Fruit fly (Drosophila melanogaster): ENCODE results near the gene Afti.

The Afti gene

DNA sequence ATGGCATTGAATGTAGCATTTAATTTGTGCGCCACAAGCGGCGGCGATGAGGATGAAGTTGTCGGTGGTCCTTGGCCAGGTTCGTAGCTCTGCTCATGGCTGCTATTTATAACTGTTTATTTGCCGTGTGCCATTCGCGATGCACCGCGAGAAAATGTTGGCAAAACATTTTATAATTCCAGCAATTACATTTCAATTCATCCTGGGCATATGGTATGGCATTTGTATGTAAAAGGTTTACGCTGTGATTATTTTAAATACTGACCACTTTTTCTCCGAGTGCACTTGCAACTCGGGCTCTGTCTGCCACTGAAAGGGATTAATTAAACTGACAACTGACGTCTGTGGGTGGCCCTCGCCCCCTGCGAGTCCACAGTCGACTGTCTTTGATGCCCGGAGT lies 30.1 kb upstream of the Afti start (continued):
- TF ChIP-seq Kr (GFP tag; optimal IDR thresholded peaks at IDR 0.05) (no peak), fd3F (GFP tag; optimal IDR thresholded peaks at IDR 0.05) (no peak), CG12769 (tag; optimal IDR thresholded peaks at IDR 0.05) (peak; percentile 62), Gsc (GFP tag; IDR thresholded peaks at IDR 0.05) (no peak), CG15073 (GFP tag; optimal IDR thresholded peaks at IDR 0.05) (no peak), sisA (GFP tag; IDR thresholded peaks at IDR 0.05) (peak; percentile 56), sim (GFP tag; IDR thresholded peaks at IDR 0.05) (no peak), CG34376 (GFP tag; optimal IDR thresholded peaks at IDR 0.05) (no peak), Jarid2 (GFP tag; optimal IDR thresholded peaks at IDR 0.05) (no peak), Tbp (GFP tag; optimal IDR thresholded peaks at IDR 0.05) (no peak), tll (GFP tag; optimal IDR thresholded peaks at IDR 0.05) (no peak), bcd (GFP tag; optimal IDR thresholded peaks at IDR 0.05) (peak; percentile 18), nerfin-2 (GFP tag; IDR thresholded peaks at IDR 0.05; ENCODE audit: partially characterized antibody) (no peak), CG11456 (GFP tag; IDR thresholded peaks at IDR 0.05) (peak; percentile 61; the same call in 1 of the 3 replicates), Poxn (GFP tag; IDR thresholded peaks at IDR 0.05) (no peak), CG17802 (tag; optimal IDR thresholded peaks at IDR 0.05) (no peak), Hmr (GFP tag; optimal IDR thresholded peaks at IDR 0.05) (peak; percentile 43), chm (GFP tag; IDR thresholded peaks at IDR 0.05) (no peak), nom (GFP tag; optimal IDR thresholded peaks at IDR 0.05) (peak; percentile 2), CG7928 (GFP tag; optimal IDR thresholded peaks at IDR 0.05) (no peak), trh (GFP tag; optimal IDR thresholded peaks at IDR 0.05) (no peak), Aef1 (GFP tag; IDR thresholded peaks at IDR 0.05) (peak; percentile 39; the same call in 2 of the 3 replicates), CG4282 (GFP tag; optimal IDR thresholded peaks at IDR 0.05) (no peak), CG7786 (GFP tag; optimal IDR thresholded peaks at IDR 0.05) (no peak), Mrtf (GFP tag; IDR thresholded peaks at IDR 0.05) (peak; percentile 47; the same call in 1 of the 3 replicates), Sry-β (GFP tag; optimal IDR thresholded peaks at IDR 0.05) (no peak), mirr (GFP tag; optimal IDR thresholded peaks at IDR 0.05) (no peak), CG6854 (GFP tag; optimal IDR thresholded peaks at IDR 0.05) (no peak), chinmo (GFP tag; IDR thresholded peaks at IDR 0.05; ENCODE audit: partially characterized antibody) (no peak), ems (GFP tag; optimal IDR thresholded peaks at IDR 0.05) (no peak), esg (GFP tag; conservative IDR thresholded peaks at IDR 0.05) (peak; percentile 44; the same call in 1 of the 2 replicates), gt (GFP tag; IDR thresholded peaks at IDR 0.05) (no peak), psq (GFP tag; optimal IDR thresholded peaks at IDR 0.05) (no peak), tio (GFP tag; optimal IDR thresholded peaks at IDR 0.05) (no peak), NC2β (GFP tag; optimal IDR thresholded peaks at IDR 0.05) (no peak), CG11504 (tag; optimal IDR thresholded peaks at IDR 0.05) (peak; percentile 49), Blimp-1 (GFP tag; optimal IDR thresholded peaks at IDR 0.05) (peak; percentile 21), tgo (GFP tag; IDR thresholded peaks at IDR 0.05) (peak; percentile 39; the same call in 2 of the 3 replicates), CG6654 (GFP tag; optimal IDR thresholded peaks at IDR 0.05) (no peak), E2f1 (GFP tag; IDR thresholded peaks at IDR 0.05) (no peak; the same call in 1 of the 2 replicates), H2.0 (GFP tag; IDR thresholded peaks at IDR 0.05) (peak; percentile 43; the same call in 1 of the 2 replicates), usp (GFP tag; optimal IDR thresholded peaks at IDR 0.05) (no peak), CG9932 (GFP tag; IDR thresholded peaks at IDR 0.05) (peak; percentile 42), CG12155 (GFP tag; optimal IDR thresholded peaks at IDR 0.05) (no peak), scrt (GFP tag; optimal IDR thresholded peaks at IDR 0.05) (no peak), CG31441 (GFP tag; IDR thresholded peaks at IDR 0.05) (no peak), dmrt99B (tag; optimal IDR thresholded peaks at IDR 0.05) (peak; percentile 44), Fer1 (GFP tag; optimal IDR thresholded peaks at IDR 0.05) (peak; percentile 34), CG12236 (GFP tag; optimal IDR thresholded peaks at IDR 0.05) (no peak), CG10147 (GFP tag; optimal IDR thresholded peaks at IDR 0.05) (no peak), zfh1 (GFP tag; IDR thresholded peaks at IDR 0.05) (peak; percentile 35; the same call in 1 of the 3 replicates)

All from whole organism, embryonic.